In genomic region chr3R:4390133-4390532, dm6 we compare ENCODE assay signal across 1 fruit fly cellular context.
TF ChIP-seq lines count a peak whose summit lies in the region.

CG14646 (plus strand) TSS chr3R:4390366.

TF ChIP-seq in whole organism, embryonic, 481 proteins besides CTCF, POLR2A, EP300 and RAD21 (continued from another document):
- TF ChIP-seq Gug (GFP tag; IDR thresholded peaks at IDR 0.05; lab: Robert Waterston, UW) (no peak), CG16815 (GFP tag; optimal IDR thresholded peaks at IDR 0.05; lab: Kevin White, UChicago) (no peak), ash1 (GFP tag; optimal IDR thresholded peaks at IDR 0.05; lab: Kevin White, UChicago) (no peak), Opbp (GFP tag; IDR thresholded peaks at IDR 0.05; lab: Robert Waterston, UW; ENCODE audit: partially characterized antibody) (peak; percentile 82; the same call in 2 of the 3 replicates), BEAF-32 (GFP tag; optimal IDR thresholded peaks at IDR 0.05; lab: Kevin White, UChicago) (peak; percentile 84), E2f2 (GFP tag; IDR thresholded peaks at IDR 0.05; lab: Robert Waterston, UW) (peak; percentile 96), stwl (tag; optimal IDR thresholded peaks at IDR 0.05; lab: Kevin White, UChicago) (peak; percentile 13), CG14710 (tag; optimal IDR thresholded peaks at IDR 0.05; lab: Kevin White, UChicago) (no peak), CG4282 (GFP tag; optimal IDR thresholded peaks at IDR 0.05; lab: Kevin White, UChicago) (no peak), h (optimal IDR thresholded peaks at IDR 0.05; lab: Kevin White, UChicago) (no peak), sim (GFP tag; IDR thresholded peaks at IDR 0.05; lab: Robert Waterston, UW) (no peak), sens (GFP tag; lab: Kevin White, UChicago) (peak; percentile 13), CG2889 (GFP tag; IDR thresholded peaks at IDR 0.05; lab: Robert Waterston, UW) (no peak), CG6854 (GFP tag; optimal IDR thresholded peaks at IDR 0.05; lab: Kevin White, UChicago) (no peak), CG9797 (GFP tag; optimal IDR thresholded peaks at IDR 0.05; lab: Kevin White, UChicago) (no peak), exex (tag; optimal IDR thresholded peaks at IDR 0.05; lab: Kevin White, UChicago) (no peak), CG18764 (GFP tag; optimal IDR thresholded peaks at IDR 0.05; lab: Kevin White, UChicago) (no peak), CG15514 (GFP tag; optimal IDR thresholded peaks at IDR 0.05; lab: Kevin White, UChicago) (peak; percentile 30), vnd (GFP tag; IDR thresholded peaks at IDR 0.05; lab: Robert Waterston, UW; ENCODE audit: partially characterized antibody) (peak; percentile 81), CG13287 (GFP tag; IDR thresholded peaks at IDR 0.05; lab: Robert Waterston, UW; ENCODE audit: partially characterized antibody) (peak; percentile 95), bbx (GFP tag; IDR thresholded peaks at IDR 0.05; lab: Robert Waterston, UW; ENCODE audit: partially characterized antibody) (peak; percentile 92), CG11695 (GFP tag; IDR thresholded peaks at IDR 0.05; lab: Robert Waterston, UW) (peak; percentile 80), prd (optimal IDR thresholded peaks at IDR 0.05; lab: Kevin White, UChicago) (no peak), prd (GFP tag; IDR thresholded peaks at IDR 0.05; lab: Robert Waterston, UW) (no peak), unpg (GFP tag; optimal IDR thresholded peaks at IDR 0.05; lab: Kevin White, UChicago) (no peak), Hr78 (GFP tag; optimal IDR thresholded peaks at IDR 0.05; lab: Kevin White, UChicago) (no peak), unc-4 (GFP tag; IDR thresholded peaks at IDR 0.05; lab: Robert Waterston, UW; ENCODE audit: partially characterized antibody) (peak; percentile 94), NC2β (GFP tag; optimal IDR thresholded peaks at IDR 0.05; lab: Kevin White, UChicago) (no peak), trem (tag; optimal IDR thresholded peaks at IDR 0.05; lab: Kevin White, UChicago) (no peak), CG42726 (GFP tag; IDR thresholded peaks at IDR 0.05; lab: Robert Waterston, UW; ENCODE audit: partially characterized antibody) (peak; percentile 54; the same call in 1 of the 2 replicates), kah (GFP tag; optimal IDR thresholded peaks at IDR 0.05; lab: Kevin White, UChicago) (peak; percentile 37), Scr (GFP tag; IDR thresholded peaks at IDR 0.05; lab: Robert Waterston, UW; ENCODE audit: partially characterized antibody) (peak; percentile 87), Camta (GFP tag; optimal IDR thresholded peaks at IDR 0.05; lab: Kevin White, UChicago) (no peak), pho (GFP tag; optimal IDR thresholded peaks at IDR 0.05; lab: Kevin White, UChicago) (no peak), CG2129 (GFP tag; IDR thresholded peaks at IDR 0.05; lab: Robert Waterston, UW; ENCODE audit: partially characterized antibody) (peak; percentile 72), CG16813 (GFP tag; IDR thresholded peaks at IDR 0.05; lab: Robert Waterston, UW; ENCODE audit: partially characterized antibody) (peak; percentile 86), CG8944 (GFP tag; optimal IDR thresholded peaks at IDR 0.05; lab: Kevin White, UChicago) (no peak), nerfin-2 (GFP tag; IDR thresholded peaks at IDR 0.05; lab: Robert Waterston, UW; ENCODE audit: partially characterized antibody) (peak; percentile 70), ato (GFP tag; IDR thresholded peaks at IDR 0.05; lab: Robert Waterston, UW; ENCODE audit: partially characterized antibody) (peak; percentile 83), Hr51 (GFP tag; optimal IDR thresholded peaks at IDR 0.05; lab: Kevin White, UChicago) (no peak), Ets65A (GFP tag; lab: Kevin White, UChicago) (peak; percentile 24), Med (GFP tag; lab: Kevin White, UChicago) (peak; percentile 80), CG6813 (GFP tag; optimal IDR thresholded peaks at IDR 0.05; lab: Kevin White, UChicago) (no peak), CG34376 (GFP tag; optimal IDR thresholded peaks at IDR 0.05; lab: Kevin White, UChicago) (no peak), hbn (GFP tag; IDR thresholded peaks at IDR 0.05; lab: Robert Waterston, UW; ENCODE audit: partially characterized antibody) (peak; percentile 93), inv (GFP tag; IDR thresholded peaks at IDR 0.05; lab: Robert Waterston, UW; ENCODE audit: partially characterized antibody) (peak; percentile 65), amos (GFP tag; IDR thresholded peaks at IDR 0.05; lab: Robert Waterston, UW; ENCODE audit: partially characterized antibody) (peak; percentile 92), CG5180 (GFP tag; optimal IDR thresholded peaks at IDR 0.05; lab: Kevin White, UChicago) (peak; percentile 79), Nf-YA (GFP tag; IDR thresholded peaks at IDR 0.05; lab: Robert Waterston, UW) (no peak), CG14860 (GFP tag; IDR thresholded peaks at IDR 0.05; lab: Robert Waterston, UW; ENCODE audit: partially characterized antibody) (peak; percentile 70), CG17385 (GFP tag; optimal IDR thresholded peaks at IDR 0.05; lab: Kevin White, UChicago) (no peak), chn (GFP tag; optimal IDR thresholded peaks at IDR 0.05; lab: Kevin White, UChicago) (no peak), Ravus (GFP tag; IDR thresholded peaks at IDR 0.05; lab: Robert Waterston, UW) (no peak), abd-A (tag; optimal IDR thresholded peaks at IDR 0.05; lab: Kevin White, UChicago) (no peak), CG10267 (tag; optimal IDR thresholded peaks at IDR 0.05; lab: Kevin White, UChicago) (peak; percentile 20), CG17802 (tag; optimal IDR thresholded peaks at IDR 0.05; lab: Kevin White, UChicago) (no peak), HHEX (GFP tag; optimal IDR thresholded peaks at IDR 0.05; lab: Kevin White, UChicago) (no peak), Hr3 (GFP tag; optimal IDR thresholded peaks at IDR 0.05; lab: Kevin White, UChicago) (no peak), sqz (GFP tag; optimal IDR thresholded peaks at IDR 0.05; lab: Kevin White, UChicago) (no peak), CG4730 (GFP tag; IDR thresholded peaks at IDR 0.05; lab: Robert Waterston, UW) (no peak), CG34224 (GFP tag; IDR thresholded peaks at IDR 0.05; lab: Robert Waterston, UW; ENCODE audit: partially characterized antibody) (peak; percentile 92), CG4617 (GFP tag; optimal IDR thresholded peaks at IDR 0.05; lab: Kevin White, UChicago; ENCODE audit: borderline replicate concordance) (peak; percentile 55), CG2116 (GFP tag; optimal IDR thresholded peaks at IDR 0.05; lab: Kevin White, UChicago) (peak; percentile 61), Bgb (GFP tag; IDR thresholded peaks at IDR 0.05; lab: Robert Waterston, UW; ENCODE audit: partially characterized antibody) (peak; percentile 89), CG6689 (GFP tag; IDR thresholded peaks at IDR 0.05; lab: Robert Waterston, UW) (no peak), CG6791 (GFP tag; IDR thresholded peaks at IDR 0.05; lab: Robert Waterston, UW; ENCODE audit: partially characterized antibody) (peak; percentile 92), HLH54F (GFP tag; optimal IDR thresholded peaks at IDR 0.05; lab: Kevin White, UChicago) (no peak), CG7963 (GFP tag; IDR thresholded peaks at IDR 0.05; lab: Robert Waterston, UW; ENCODE audit: partially characterized antibody) (peak; percentile 66), mld (GFP tag; IDR thresholded peaks at IDR 0.05; lab: Robert Waterston, UW; ENCODE audit: partially characterized antibody) (peak; percentile 85; the same call in 2 of the 3 replicates), zfh1 (GFP tag; IDR thresholded peaks at IDR 0.05; lab: Robert Waterston, UW) (no peak), MESR4 (GFP tag; optimal IDR thresholded peaks at IDR 0.05; lab: Kevin White, UChicago) (peak; percentile 59), Dref (GFP tag; IDR thresholded peaks at IDR 0.05; lab: Robert Waterston, UW) (peak; percentile 83), Oli (tag; optimal IDR thresholded peaks at IDR 0.05; lab: Kevin White, UChicago) (no peak), phol (tag; optimal IDR thresholded peaks at IDR 0.05; lab: Kevin White, UChicago) (peak; percentile 29), shn (GFP tag; optimal IDR thresholded peaks at IDR 0.05; lab: Kevin White, UChicago) (no peak), ap (GFP tag; IDR thresholded peaks at IDR 0.05; lab: Robert Waterston, UW) (no peak), CG10366 (GFP tag; IDR thresholded peaks at IDR 0.05; lab: Robert Waterston, UW) (no peak), ara (GFP tag; IDR thresholded peaks at IDR 0.05; lab: Robert Waterston, UW) (no peak), aop (GFP tag; IDR thresholded peaks at IDR 0.05; lab: Robert Waterston, UW) (no peak), crc (GFP tag; optimal IDR thresholded peaks at IDR 0.05; lab: Kevin White, UChicago) (no peak), Dll (GFP tag; IDR thresholded peaks at IDR 0.05; lab: Robert Waterston, UW; ENCODE audit: partially characterized antibody) (peak; percentile 86), CG14050 (GFP tag; IDR thresholded peaks at IDR 0.05; lab: Robert Waterston, UW) (no peak), CG17829 (tag; optimal IDR thresholded peaks at IDR 0.05; lab: Kevin White, UChicago) (peak; percentile 8), HLH4C (GFP tag; IDR thresholded peaks at IDR 0.05; lab: Robert Waterston, UW; ENCODE audit: partially characterized antibody) (peak; percentile 83), knrl (GFP tag; IDR thresholded peaks at IDR 0.05; lab: Robert Waterston, UW; ENCODE audit: partially characterized antibody) (peak; percentile 73; the same call in 2 of the 3 replicates), crol (GFP tag; IDR thresholded peaks at IDR 0.05; lab: Robert Waterston, UW) (no peak), Dp (GFP tag; optimal IDR thresholded peaks at IDR 0.05; lab: Kevin White, UChicago) (peak; percentile 93), sob (GFP tag; IDR thresholded peaks at IDR 0.05; lab: Robert Waterston, UW) (no peak), ci (GFP tag; IDR thresholded peaks at IDR 0.05; lab: Robert Waterston, UW) (no peak), pzg (GFP tag; optimal IDR thresholded peaks at IDR 0.05; lab: Kevin White, UChicago) (peak; percentile 69), CG4707 (GFP tag; optimal IDR thresholded peaks at IDR 0.05; lab: Kevin White, UChicago) (no peak), chinmo (GFP tag; IDR thresholded peaks at IDR 0.05; lab: Robert Waterston, UW; ENCODE audit: partially characterized antibody) (0 out of 4 replicates have a peak, but pooled peaks have one; percentile 65), Doc3 (GFP tag; IDR thresholded peaks at IDR 0.05; lab: Robert Waterston, UW; ENCODE audit: partially characterized antibody) (peak; percentile 87), gfzf (GFP tag; optimal IDR thresholded peaks at IDR 0.05; lab: Kevin White, UChicago) (peak; percentile 5), CG30020 (tag; optimal IDR thresholded peaks at IDR 0.05; lab: Kevin White, UChicago) (peak; percentile 7), Sox100B (GFP tag; optimal IDR thresholded peaks at IDR 0.05; lab: Kevin White, UChicago) (no peak), ken (GFP tag; IDR thresholded peaks at IDR 0.05; lab: Robert Waterston, UW) (no peak), CG43689 (GFP tag; IDR thresholded peaks at IDR 0.05; lab: Robert Waterston, UW) (no peak), YL-1 (GFP tag; optimal IDR thresholded peaks at IDR 0.05; lab: Kevin White, UChicago) (peak; percentile 29), hb (GFP tag; IDR thresholded peaks at IDR 0.05; lab: Robert Waterston, UW; ENCODE audit: partially characterized antibody) (peak; percentile 78), scrt (GFP tag; optimal IDR thresholded peaks at IDR 0.05; lab: Kevin White, UChicago) (no peak)
